Worm (Caenorhabditis elegans) whole organism, young adult: ENCODE measurements around the gene sqv-3.

Experiments used
- B0336.3 ChIP-seq: fragments of 200-800 bp; sonication (Bioruptor generic); IDR thresholded peaks from 2 replicates; pipeline ENCODE4 v1.3.6; 2022; ENCODE audit warnings: missing genetic modification characterization, missing compliant biosample characterization
- C06A6.2 ChIP-seq: fragments of 200-800 bp; sonication (Bioruptor generic); conservative IDR thresholded peaks from 2 replicates; pipeline ENCODE4 v1.3.6; 2022; ENCODE audit warnings: missing genetic modification characterization, missing compliant biosample characterization
- C17E4.6 ChIP-seq: fragments of 200-800 bp; sonication (Bioruptor generic); IDR thresholded peaks from 2 replicates; pipeline ENCODE4 v1.3.6; 2022; ENCODE audit warnings: missing genetic modification reagents, missing genetic modification characterization, missing compliant biosample characterization
- F22D6.2 ChIP-seq: sonication (generic microtip); optimal IDR thresholded peaks from 2 replicates; lab custom pipeline; 2016; ENCODE audit warnings: mild to moderate bottlenecking, missing genetic modification characterization, missing compliant biosample characterization
- F33H1.4 ChIP-seq: fragments of 200-800 bp; sonication (Bioruptor generic); IDR thresholded peaks from 2 replicates; pipeline ENCODE4 v1.3.6; 2022; ENCODE audit warnings: missing genetic modification reagents, missing genetic modification characterization, missing compliant biosample characterization
- F37B4.10 ChIP-seq: fragments of 200-800 bp; sonication (Bioruptor generic); IDR thresholded peaks from 2 replicates; pipeline ENCODE4 v1.3.6; 2022; ENCODE audit warnings: missing genetic modification characterization, missing compliant biosample characterization
- F52B5.7 ChIP-seq: sonication (generic microtip); optimal IDR thresholded peaks from 2 replicates; lab custom pipeline; 2016; ENCODE audit warnings: mild to moderate bottlenecking, missing genetic modification characterization, missing compliant biosample characterization
- F55B11.4 ChIP-seq: sonication (generic microtip); optimal IDR thresholded peaks from 2 replicates; lab custom pipeline; 2016; ENCODE audit warnings: missing compliant biosample characterization, missing genetic modification characterization, borderline replicate concordance; ENCODE audit not compliant: insufficient read depth
- F57C9.4 ChIP-seq: sonication (generic microtip); optimal IDR thresholded peaks from 2 replicates; lab custom pipeline; 2017; ENCODE audit warnings: mild to moderate bottlenecking, missing genetic modification characterization, missing compliant biosample characterization
- K11D2.4 ChIP-seq: fragments of 200-800 bp; sonication (Bioruptor generic); IDR thresholded peaks from 2 replicates; pipeline ENCODE4 v1.3.6; 2022; ENCODE audit warnings: missing genetic modification reagents, missing genetic modification characterization, missing compliant biosample characterization
- K12H6.12 ChIP-seq: fragments of 200-800 bp; sonication (Bioruptor generic); optimal IDR thresholded peaks from 2 replicates; lab custom pipeline; 2018; ENCODE audit warnings: mild to moderate bottlenecking, missing genetic modification characterization, missing compliant biosample characterization
- ZK185.1 ChIP-seq: sonication (generic microtip); optimal IDR thresholded peaks from 2 replicates; lab custom pipeline; 2016; ENCODE audit warnings: mild to moderate bottlenecking, missing genetic modification characterization, missing compliant biosample characterization; ENCODE audit not compliant: poor library complexity, severe bottlenecking
- atf-7 ChIP-seq: sonication (generic microtip); optimal IDR thresholded peaks from 2 replicates; lab custom pipeline; 2017; ENCODE audit warnings: mild to moderate bottlenecking, missing genetic modification characterization, missing compliant biosample characterization
- attf-5 ChIP-seq: fragments of 200-800 bp; sonication (Bioruptor generic); optimal IDR thresholded peaks from 2 replicates; lab custom pipeline; 2018; ENCODE audit warnings: mild to moderate bottlenecking, missing genetic modification characterization, missing compliant biosample characterization
- bed-1 ChIP-seq: fragments of 200-800 bp; sonication (Bioruptor generic); IDR thresholded peaks from 2 replicates; pipeline ENCODE4 v1.3.6; 2022; ENCODE audit warnings: missing genetic modification reagents, missing genetic modification characterization, missing compliant biosample characterization
- cebp-1 ChIP-seq, 2 experiments: fragments of 200-800 bp in 1 of 2; sonication (Bioruptor generic) in 1 of 2; sonication (generic microtip) in 1 of 2; IDR thresholded peaks in 1 of 2; optimal IDR thresholded peaks in 1 of 2; 2 replicates each; pipeline versions ENCODE4 v1.3.6 to Lab custom; 2017 to 2022; ENCODE audit warnings: missing compliant biosample characterization in 2 of 2, missing genetic modification characterization in 2 of 2, mild to moderate bottlenecking in 1 of 2, missing genetic modification reagents in 1 of 2, moderate library complexity in 1 of 2
- ceh-40 ChIP-seq: fragments of 200-800 bp; sonication (Bioruptor generic); IDR thresholded peaks from 2 replicates; pipeline ENCODE4 v1.3.6; 2022; ENCODE audit warnings: missing genetic modification characterization, missing compliant biosample characterization
- ceh-58 ChIP-seq: fragments of 200-800 bp; sonication (Bioruptor generic); IDR thresholded peaks from 2 replicates; pipeline ENCODE4 v1.3.6; 2022; ENCODE audit warnings: missing genetic modification characterization, missing compliant biosample characterization
- ceh-79 ChIP-seq: sonication (generic microtip); optimal IDR thresholded peaks from 2 replicates; lab custom pipeline; 2017; ENCODE audit warnings: mild to moderate bottlenecking, missing genetic modification characterization, missing compliant biosample characterization
- chd-7 ChIP-seq: sonication (generic microtip); optimal IDR thresholded peaks from 2 replicates; lab custom pipeline; 2016; ENCODE audit warnings: mild to moderate bottlenecking, missing genetic modification characterization, moderate library complexity, missing compliant biosample characterization
- dox-1 ChIP-seq: fragments of 200-800 bp; sonication (Bioruptor generic); IDR thresholded peaks from 2 replicates; pipeline ENCODE4 v1.3.6; 2022; ENCODE audit warnings: missing genetic modification reagents, missing genetic modification characterization, missing compliant biosample characterization
- dpl-1 ChIP-seq: fragments of 150-350 bp; optimal IDR thresholded peaks from 2 replicates; lab custom pipeline; 2014; ENCODE audit warnings: missing biosample characterization, missing genetic modification reagents, missing genetic modification characterization
- egl-44 ChIP-seq: fragments of 200-800 bp; sonication (Bioruptor generic); IDR thresholded peaks from 2 replicates; pipeline ENCODE4 v1.3.6; 2022; ENCODE audit warnings: missing genetic modification reagents, missing genetic modification characterization, missing compliant biosample characterization
- ets-4 ChIP-seq: fragments of 200-800 bp; sonication (Bioruptor generic); optimal IDR thresholded peaks from 2 replicates; lab custom pipeline; 2018; ENCODE audit warnings: mild to moderate bottlenecking, missing genetic modification characterization, missing compliant biosample characterization
- hlh-26 ChIP-seq: fragments of 200-800 bp; sonication (Bioruptor generic); conservative IDR thresholded peaks from 2 replicates; pipeline ENCODE4 v1.3.6; 2022; ENCODE audit warnings: missing genetic modification reagents, missing genetic modification characterization, missing compliant biosample characterization
- hrde-1 ChIP-seq: sonication (generic microtip); optimal IDR thresholded peaks from 2 replicates; lab custom pipeline; 2016; ENCODE audit warnings: missing genetic modification characterization, mild to moderate bottlenecking, missing compliant biosample characterization, moderate library complexity, missing genotype, missing genetic modification reagents, borderline replicate concordance
- hsf-1 ChIP-seq: fragments of 200-800 bp; sonication (Bioruptor generic); IDR thresholded peaks from 2 replicates; pipeline ENCODE4 v1.3.6; 2022; ENCODE audit warnings: missing genetic modification reagents, missing genetic modification characterization, missing compliant biosample characterization
- lir-1 ChIP-seq: fragments of 200-800 bp; sonication (Bioruptor generic); conservative IDR thresholded peaks from 2 replicates; pipeline ENCODE4 v1.3.6; 2022; ENCODE audit warnings: missing genetic modification reagents, missing genetic modification characterization, missing compliant biosample characterization
- lsl-1 ChIP-seq: fragments of 200-800 bp; sonication (Bioruptor generic); optimal IDR thresholded peaks from 2 replicates; lab custom pipeline; 2018; ENCODE audit warnings: mild to moderate bottlenecking, missing genetic modification characterization, moderate library complexity, missing compliant biosample characterization
- lsy-27 ChIP-seq: sonication (generic microtip); optimal IDR thresholded peaks from 2 replicates; lab custom pipeline; 2017; ENCODE audit warnings: missing genetic modification characterization, mild to moderate bottlenecking, missing compliant biosample characterization, antibody characterized with exemption, missing genotype, borderline replicate concordance; ENCODE audit not compliant: insufficient read depth
- madf-10 ChIP-seq: sonication (generic microtip); optimal IDR thresholded peaks from 2 replicates; lab custom pipeline; 2016; ENCODE audit warnings: mild to moderate bottlenecking, missing genetic modification characterization, missing compliant biosample characterization
- madf-6 ChIP-seq: fragments of 200-800 bp; sonication (Bioruptor generic); IDR thresholded peaks from 2 replicates; pipeline ENCODE4 v1.3.6; 2022; ENCODE audit warnings: missing genetic modification reagents, missing genetic modification characterization, missing compliant biosample characterization
- madf-8 ChIP-seq: fragments of 200-800 bp; sonication (Bioruptor generic); conservative IDR thresholded peaks from 2 replicates; pipeline ENCODE4 v1.3.6; 2022; ENCODE audit warnings: missing genetic modification reagents, missing genetic modification characterization, missing compliant biosample characterization
- mel-28 ChIP-seq: sonication (generic microtip); optimal IDR thresholded peaks from 2 replicates; lab custom pipeline; 2016; ENCODE audit warnings: borderline replicate concordance, mild to moderate bottlenecking, missing genetic modification characterization, missing compliant biosample characterization
- nfya-1 ChIP-seq: sonication (generic microtip); optimal IDR thresholded peaks from 2 replicates; lab custom pipeline; 2017; ENCODE audit warnings: antibody characterized with exemption, missing compliant biosample characterization, missing genetic modification characterization, borderline replicate concordance; ENCODE audit not compliant: insufficient read depth
- nfya-2 ChIP-seq: fragments of 200-800 bp; sonication (Bioruptor generic); IDR thresholded peaks from 2 replicates; pipeline ENCODE4 v1.3.6; 2022; ENCODE audit warnings: missing genetic modification reagents, missing genetic modification characterization, missing compliant biosample characterization
- nfyb-1 ChIP-seq: fragments of 200-800 bp; sonication (Bioruptor generic); IDR thresholded peaks from 2 replicates; pipeline ENCODE4 v1.3.6; 2022; ENCODE audit warnings: missing genetic modification reagents, missing genetic modification characterization, missing compliant biosample characterization
- nhr-80 ChIP-seq: sonication (generic microtip); optimal IDR thresholded peaks from 2 replicates; lab custom pipeline; 2016; ENCODE audit warnings: missing genetic modification characterization, missing compliant biosample characterization
- nhr-90 ChIP-seq: sonication (generic microtip); optimal IDR thresholded peaks from 2 replicates; lab custom pipeline; 2016; ENCODE audit warnings: missing genotype, mild to moderate bottlenecking, missing genetic modification characterization, missing compliant biosample characterization
- pha-4 ChIP-seq: fragments of 150-350 bp; sonication (generic microtip); optimal IDR thresholded peaks from 2 replicates; lab custom pipeline; 2014; ENCODE audit warnings: missing biosample characterization, missing genetic modification reagents, missing genetic modification characterization
- rcor-1 ChIP-seq: fragments of 200-800 bp; sonication (Bioruptor generic); IDR thresholded peaks from 2 replicates; pipeline ENCODE4 v1.3.6; 2022; ENCODE audit warnings: missing genetic modification reagents, missing genetic modification characterization, missing compliant biosample characterization
- repo-1 ChIP-seq: sonication (generic microtip); optimal IDR thresholded peaks from 2 replicates; lab custom pipeline; 2017; ENCODE audit warnings: mild to moderate bottlenecking, missing genetic modification characterization, missing compliant biosample characterization
- sea-2 ChIP-seq: fragments of 200-800 bp; sonication (Bioruptor generic); IDR thresholded peaks from 2 replicates; pipeline ENCODE4 v1.3.6; 2022; ENCODE audit warnings: missing genetic modification characterization, missing compliant biosample characterization
- snpc-3.4 ChIP-seq: sonication (generic microtip); optimal IDR thresholded peaks from 2 replicates; lab custom pipeline; 2017; ENCODE audit warnings: missing genetic modification characterization, mild to moderate bottlenecking, missing compliant biosample characterization, antibody characterized with exemption, moderate library complexity, missing genotype, missing genetic modification reagents
- tbp1 ChIP-seq: fragments of 200-800 bp; sonication (Bioruptor generic); optimal IDR thresholded peaks from 2 replicates; lab custom pipeline; 2018; ENCODE audit warnings: mild to moderate bottlenecking, missing genetic modification characterization, missing compliant biosample characterization
- tlf-1 ChIP-seq: fragments of 200-800 bp; sonication (Bioruptor generic); optimal IDR thresholded peaks from 2 replicates; lab custom pipeline; 2018; ENCODE audit warnings: mild to moderate bottlenecking, missing genetic modification characterization, missing compliant biosample characterization
- zfh-2 ChIP-seq: fragments of 200-800 bp; sonication (Bioruptor generic); conservative IDR thresholded peaks from 2 replicates; pipeline ENCODE4 v1.3.6; 2022; ENCODE audit warnings: missing genetic modification reagents, missing genetic modification characterization, missing compliant biosample characterization
- ztf-18 ChIP-seq: sonication (generic microtip); optimal IDR thresholded peaks from 2 replicates; lab custom pipeline; 2016; ENCODE audit warnings: missing genotype, mild to moderate bottlenecking, missing genetic modification characterization, missing compliant biosample characterization

sqv-3 gene

DNA sequence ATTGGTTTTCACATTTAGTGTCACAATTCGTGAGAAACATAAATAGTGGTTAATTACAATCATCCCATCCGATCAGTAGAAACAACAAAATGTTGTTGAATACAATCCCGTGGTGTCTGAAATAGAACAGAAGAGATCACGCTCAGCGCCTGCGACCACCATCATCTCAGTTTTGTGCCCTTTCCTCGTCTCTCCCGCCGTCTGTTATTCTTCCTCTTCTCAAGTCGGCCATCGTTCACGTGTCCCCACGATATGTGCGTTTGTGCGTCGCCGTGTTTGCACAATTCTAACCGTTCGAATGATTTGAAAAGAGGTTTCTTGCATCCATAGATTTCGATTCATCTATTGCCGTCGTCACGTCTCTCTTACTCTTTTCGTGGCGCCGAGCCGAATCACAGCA lies 38.6 kb upstream of the sqv-3 start, which contains the start of gene panl-3:
Gene panl-3, plus strand, starts transcription at position 294 of the 400 bp plus-strand sequence.
- TF ChIP-seq sea-2: no peak
- peak; percentile 31 for TF ChIP-seq ztf-18 (tag; lab: Kevin White, UChicago)
- TF ChIP-seq K11D2.4 (GFP tag; lab: Robert Waterston, UW): no peak
- no peak for TF ChIP-seq F52B5.7 (tag; lab: Kevin White, UChicago)
- no peak for TF ChIP-seq pha-4 (tag; lab: Kevin White, UChicago)
- TF ChIP-seq dox-1 (GFP tag; lab: Robert Waterston, UW): 0 out of 2 replicates have a peak, but pooled peaks have one; percentile 26
- no peak for TF ChIP-seq tlf-1 (GFP tag; lab: Kevin White, UChicago)
- no peak for TF ChIP-seq lsl-1 (GFP tag; lab: Kevin White, UChicago)
- TF ChIP-seq C17E4.6 (GFP tag; lab: Robert Waterston, UW): no peak
- TF ChIP-seq ceh-79 (tag; lab: Kevin White, UChicago): no peak
- no peak for TF ChIP-seq egl-44 (GFP tag; lab: Robert Waterston, UW)
- no peak for TF ChIP-seq lsy-27 (tag; lab: Kevin White, UChicago)
- TF ChIP-seq zfh-2 (GFP tag; lab: Robert Waterston, UW): peak; percentile 83
- TF ChIP-seq chd-7 (tag; lab: Kevin White, UChicago): peak; percentile 52
- TF ChIP-seq rcor-1 (GFP tag; lab: Robert Waterston, UW): peak; percentile 43; the same call in 1 of the 2 replicates
- no peak for TF ChIP-seq atf-7 (tag; lab: Kevin White, UChicago)
- peak; percentile 0 for TF ChIP-seq dpl-1 (GFP tag; lab: Kevin White, UChicago)
- peak; percentile 88 for TF ChIP-seq attf-5 (GFP tag; lab: Kevin White, UChicago)
- no peak for TF ChIP-seq lir-1 (GFP tag; lab: Robert Waterston, UW)
- TF ChIP-seq hsf-1 (GFP tag; lab: Robert Waterston, UW): peak; percentile 26; the same call in 1 of the 2 replicates
- peak; percentile 44 for TF ChIP-seq nhr-80 (tag; lab: Kevin White, UChicago)
- no peak for TF ChIP-seq hlh-26
- TF ChIP-seq tbp1 (GFP tag; lab: Kevin White, UChicago): no peak
- TF ChIP-seq nfya-2 (GFP tag; lab: Robert Waterston, UW): no peak
- no peak for TF ChIP-seq snpc-3.4 (tag; lab: Kevin White, UChicago)
- TF ChIP-seq ZK185.1 (tag; lab: Kevin White, UChicago): no peak
- TF ChIP-seq ceh-40: no peak
- TF ChIP-seq bed-1: no peak
- TF ChIP-seq ceh-58: no peak
- TF ChIP-seq nfyb-1 (GFP tag; lab: Robert Waterston, UW): 0 out of 2 replicates have a peak, but pooled peaks have one; percentile 18
- TF ChIP-seq madf-8 (GFP tag; lab: Robert Waterston, UW): no peak
- TF ChIP-seq madf-6 (GFP tag; lab: Robert Waterston, UW): no peak; the same call in 1 of the 2 replicates
- no peak for TF ChIP-seq F33H1.4 (GFP tag; lab: Robert Waterston, UW)
- no peak for TF ChIP-seq C06A6.2
- TF ChIP-seq hrde-1 (tag; lab: Kevin White, UChicago): no peak
- TF ChIP-seq F55B11.4 (tag; lab: Kevin White, UChicago): no peak
- peak; percentile 56 for TF ChIP-seq K12H6.12 (tag; lab: Kevin White, UChicago)
- no peak for TF ChIP-seq mel-28
- TF ChIP-seq F37B4.10 (GFP tag; lab: Robert Waterston, UW): no peak
- TF ChIP-seq F57C9.4 (tag; lab: Kevin White, UChicago): no peak
- no peak for TF ChIP-seq repo-1 (tag; lab: Kevin White, UChicago)
- TF ChIP-seq nfya-1 (tag; lab: Kevin White, UChicago): no peak
- TF ChIP-seq cebp-1 (GFP tag; IDR thresholded peaks at IDR 0.05; lab: Robert Waterston, UW): peak; percentile 47; the same call in 1 of the 2 replicates
- TF ChIP-seq cebp-1 (tag; optimal IDR thresholded peaks at IDR 0.05; lab: Kevin White, UChicago): peak; percentile 64
- TF ChIP-seq ets-4: no peak
- TF ChIP-seq madf-10 (tag; lab: Kevin White, UChicago): no peak
- TF ChIP-seq F22D6.2 (tag; lab: Kevin White, UChicago): no peak
- no peak for TF ChIP-seq nhr-90 (tag; lab: Kevin White, UChicago)
- TF ChIP-seq B0336.3 (GFP tag; lab: Robert Waterston, UW): no peak; the same call in 1 of the 2 replicates
